1 fruit fly cellular context compared by ENCODE assay signal in the genomic region with DNA sequence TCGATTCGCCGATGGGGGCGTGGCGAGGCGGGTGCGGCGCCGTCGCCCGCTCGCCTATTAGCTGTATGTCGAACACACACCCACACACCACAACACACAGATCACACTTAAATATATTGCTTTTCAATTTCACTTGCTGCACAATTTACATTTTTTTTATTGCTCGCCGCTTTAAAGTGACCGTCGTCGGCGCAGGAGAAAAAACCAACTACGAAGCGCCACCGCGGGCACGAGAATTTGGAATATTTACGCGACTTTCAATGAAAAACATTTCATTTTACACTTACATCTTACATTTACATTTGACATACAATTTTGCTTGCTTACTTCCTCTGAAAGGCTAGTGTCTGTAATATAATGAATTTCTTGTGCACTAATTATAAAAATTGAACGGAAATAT.
TF ChIP-seq lines count a peak whose summit lies in the region.

TSS of gene rictor (minus strand) at position 170 of the 400 bp plus-strand sequence.

TF ChIP-seq in whole organism, embryonic, 481 proteins besides CTCF, POLR2A, EP300 and RAD21 (continued from another document):
- TF ChIP-seq CG12155 (GFP tag; optimal IDR thresholded peaks at IDR 0.05; lab: Kevin White, UChicago) (no peak), Deaf1 (tag; optimal IDR thresholded peaks at IDR 0.05; lab: Kevin White, UChicago) (no peak), ara (GFP tag; IDR thresholded peaks at IDR 0.05; lab: Robert Waterston, UW) (no peak), dpn (GFP tag; optimal IDR thresholded peaks at IDR 0.05; lab: Kevin White, UChicago) (no peak), ranshi (GFP tag; IDR thresholded peaks at IDR 0.05; lab: Robert Waterston, UW) (no peak), CG10321 (GFP tag; IDR thresholded peaks at IDR 0.05; lab: Robert Waterston, UW) (no peak), MESR4 (GFP tag; optimal IDR thresholded peaks at IDR 0.05; lab: Kevin White, UChicago) (peak; percentile 59), Ptx1 (GFP tag; IDR thresholded peaks at IDR 0.05; lab: Robert Waterston, UW) (no peak)
